Fruit fly (Drosophila melanogaster) whole organism, embryonic: ENCODE results near the gene Gr61a.

Source experiments
- Adf1 ChIP-seq: fragments of 200-800 bp; sonication (Bioruptor generic); IDR thresholded peaks from 2 replicates; pipeline ENCODE4 v1.3.6; 2022; ENCODE audit warnings: missing biosample characterization, missing genetic modification characterization
- B-H1 ChIP-seq: fragments of 200-800 bp; sonication (Bioruptor generic); IDR thresholded peaks from 3 replicates; pipeline ENCODE4 v1.3.6; 2022; ENCODE audit warnings: missing biosample characterization, missing genetic modification characterization
- Blimp-1 ChIP-seq: fragments of 200-800 bp; sonication (Bioruptor generic); optimal IDR thresholded peaks from 3 replicates; lab custom pipeline; 2018; ENCODE audit warnings: missing biosample characterization, missing genetic modification characterization, mild to moderate bottlenecking, moderate library complexity, missing genetic modification reagents
- Bteb2 ChIP-seq: fragments of 200-800 bp; sonication (Bioruptor generic); optimal IDR thresholded peaks from 2 replicates; lab custom pipeline; 2016; ENCODE audit warnings: missing biosample characterization, missing genetic modification characterization
- CG10543 ChIP-seq: fragments of 200-800 bp; sonication (Bioruptor generic); optimal IDR thresholded peaks from 3 replicates; lab custom pipeline; 2017; ENCODE audit warnings: missing biosample characterization, mild to moderate bottlenecking, missing genetic modification characterization, moderate library complexity
- CG12219 ChIP-seq: fragments of 200-800 bp; sonication (Bioruptor generic); optimal IDR thresholded peaks from 3 replicates; lab custom pipeline; 2018; ENCODE audit warnings: missing biosample characterization, mild to moderate bottlenecking, missing genetic modification characterization
- CG12236 ChIP-seq: fragments of 200-800 bp; sonication (Bioruptor generic); optimal IDR thresholded peaks from 2 replicates; lab custom pipeline; 2016; ENCODE audit warnings: missing biosample characterization, missing genetic modification characterization
- CG14441 ChIP-seq: fragments of 200-800 bp; sonication (Bioruptor generic); IDR thresholded peaks from 2 replicates; pipeline ENCODE4 v1.3.6; 2022; ENCODE audit warnings: missing biosample characterization, missing genetic modification characterization
- CG15696 ChIP-seq: fragments of 200-800 bp; sonication (Bioruptor generic); optimal IDR thresholded peaks from 2 replicates; lab custom pipeline; 2019; ENCODE audit warnings: missing biosample characterization, mild to moderate bottlenecking, missing genetic modification characterization, moderate library complexity
- CG17568 ChIP-seq: fragments of 200-800 bp; sonication (Bioruptor generic); optimal IDR thresholded peaks from 2 replicates; lab custom pipeline; 2018; ENCODE audit warnings: missing biosample characterization, mild to moderate bottlenecking, missing genetic modification characterization, moderate library complexity
- CG17802 ChIP-seq: fragments of 200-800 bp; sonication (Bioruptor generic); optimal IDR thresholded peaks from 2 replicates; lab custom pipeline; 2018; ENCODE audit warnings: missing biosample characterization, mild to moderate bottlenecking, missing genetic modification characterization, moderate library complexity
- CG17912 ChIP-seq: fragments of 200-800 bp; sonication (Bioruptor generic); optimal IDR thresholded peaks from 2 replicates; lab custom pipeline; 2018; ENCODE audit warnings: missing biosample characterization, mild to moderate bottlenecking, missing genetic modification characterization
- CG2889 ChIP-seq: fragments of 200-800 bp; sonication (Bioruptor generic); IDR thresholded peaks from 3 replicates; pipeline ENCODE4 v1.3.6; 2022; ENCODE audit warnings: missing biosample characterization, missing genetic modification characterization
- CG34422 ChIP-seq: fragments of 200-800 bp; sonication (Bioruptor generic); IDR thresholded peaks from 3 replicates; pipeline ENCODE4 v1.3.6; 2022; ENCODE audit warnings: missing biosample characterization, missing genetic modification characterization
- CG3995 ChIP-seq: fragments of 200-800 bp; sonication (Bioruptor generic); optimal IDR thresholded peaks from 3 replicates; lab custom pipeline; 2016; ENCODE audit warnings: missing biosample characterization, missing genetic modification characterization
- CG42726 ChIP-seq: fragments of 200-800 bp; sonication (Bioruptor generic); IDR thresholded peaks from 2 replicates; pipeline ENCODE4 v1.3.6; 2022; ENCODE audit warnings: missing biosample characterization, missing genetic modification characterization; ENCODE audit not compliant: partially characterized antibody
- CG5245 ChIP-seq: fragments of 200-800 bp; sonication (Bioruptor generic); optimal IDR thresholded peaks from 3 replicates; lab custom pipeline; 2016; ENCODE audit warnings: missing biosample characterization, missing genetic modification characterization
- CG6689 ChIP-seq: fragments of 200-800 bp; sonication (Bioruptor generic); IDR thresholded peaks from 2 replicates; pipeline ENCODE4 v1.3.6; 2022; ENCODE audit warnings: missing biosample characterization, missing genetic modification characterization
- CG6791 ChIP-seq: fragments of 200-800 bp; sonication (Bioruptor generic); IDR thresholded peaks from 3 replicates; pipeline ENCODE4 v1.3.6; 2022; ENCODE audit warnings: missing biosample characterization, missing genetic modification characterization; ENCODE audit not compliant: partially characterized antibody
- CG7839 ChIP-seq: fragments of 200-800 bp; sonication (Bioruptor generic); optimal IDR thresholded peaks from 3 replicates; lab custom pipeline; 2018; ENCODE audit warnings: missing biosample characterization, mild to moderate bottlenecking, missing genetic modification characterization, moderate library complexity
- CG8089 ChIP-seq: fragments of 200-800 bp; sonication (Bioruptor generic); optimal IDR thresholded peaks from 3 replicates; lab custom pipeline; 2016; ENCODE audit warnings: missing biosample characterization, missing genetic modification characterization
- CG9727 ChIP-seq: fragments of 200-800 bp; sonication (Bioruptor generic); optimal IDR thresholded peaks from 3 replicates; lab custom pipeline; 2017; ENCODE audit warnings: missing biosample characterization, mild to moderate bottlenecking, missing genetic modification characterization
- CkIIα-i1 ChIP-seq: fragments of 200-800 bp; sonication (Bioruptor generic); IDR thresholded peaks from 2 replicates; pipeline ENCODE4 v1.3.6; 2022; ENCODE audit warnings: missing biosample characterization, missing genetic modification characterization
- D ChIP-seq, 2 experiments: fragments of 200-800 bp in 1 of 2; fragments of >200 bp in 1 of 2; sonication (Bioruptor generic) in 1 of 2; optimal IDR thresholded peaks; 2 replicates in 1 of 2; 3 replicates in 1 of 2; lab custom pipeline; 2017; ENCODE audit warnings: mild to moderate bottlenecking in 1 of 2, missing biosample characterization in 1 of 2, missing genetic modification characterization in 1 of 2, missing genetic modification reagents in 1 of 2
- Dek ChIP-seq: fragments of 200-800 bp; sonication (Bioruptor generic); optimal IDR thresholded peaks from 3 replicates; lab custom pipeline; 2019; ENCODE audit warnings: missing biosample characterization, mild to moderate bottlenecking, missing genetic modification characterization, moderate library complexity
- Hey ChIP-seq: fragments of 200-800 bp; sonication (Bioruptor generic); optimal IDR thresholded peaks from 3 replicates; lab custom pipeline; 2018; ENCODE audit warnings: missing biosample characterization, mild to moderate bottlenecking, missing genetic modification characterization
- MESR4 ChIP-seq: fragments of 200-800 bp; sonication (Bioruptor generic); optimal IDR thresholded peaks from 2 replicates; lab custom pipeline; 2018; ENCODE audit warnings: missing biosample characterization, mild to moderate bottlenecking, missing genetic modification characterization, moderate library complexity
- MTF-1 ChIP-seq: fragments of 200-800 bp; sonication (Bioruptor generic); optimal IDR thresholded peaks from 2 replicates; lab custom pipeline; 2018; ENCODE audit warnings: missing biosample characterization, mild to moderate bottlenecking, missing genetic modification characterization, borderline replicate concordance
- Nf-YC ChIP-seq: fragments of 200-800 bp; optimal IDR thresholded peaks from 3 replicates; lab custom pipeline; 2019; ENCODE audit warnings: missing biosample characterization, mild to moderate bottlenecking, missing genetic modification characterization, moderate library complexity
- NfI ChIP-seq: fragments of 200-800 bp; sonication (Bioruptor generic); optimal IDR thresholded peaks from 3 replicates; lab custom pipeline; 2018; ENCODE audit warnings: missing biosample characterization, mild to moderate bottlenecking, missing genetic modification characterization, moderate library complexity
- Pdp1 ChIP-seq, 2 experiments: fragments of 200-800 bp; sonication (Bioruptor generic); optimal IDR thresholded peaks; 3 replicates each; lab custom pipeline; 2016; ENCODE audit warnings: missing biosample characterization in 2 of 2, missing genetic modification characterization in 2 of 2, mild to moderate bottlenecking in 1 of 2, moderate library complexity in 1 of 2
- Ptx1 ChIP-seq: fragments of 200-800 bp; sonication (Bioruptor generic); IDR thresholded peaks from 2 replicates; pipeline ENCODE4 v1.3.6; 2022; ENCODE audit warnings: missing biosample characterization, missing genetic modification characterization
- Rfx ChIP-seq: fragments of 200-800 bp; sonication (Bioruptor generic); IDR thresholded peaks from 2 replicates; pipeline ENCODE4 v1.3.6; 2022; ENCODE audit warnings: missing biosample characterization, missing genetic modification characterization
- Spps ChIP-seq: fragments of 200-800 bp; sonication (Bioruptor generic); optimal IDR thresholded peaks from 2 replicates; lab custom pipeline; 2018; ENCODE audit warnings: missing biosample characterization, mild to moderate bottlenecking, missing genetic modification characterization
- Ssrp ChIP-seq: fragments of 200-800 bp; sonication (Bioruptor generic); optimal IDR thresholded peaks from 2 replicates; lab custom pipeline; 2018; ENCODE audit warnings: missing biosample characterization, mild to moderate bottlenecking, missing genetic modification characterization, moderate library complexity
- bab2 ChIP-seq: fragments of 200-800 bp; sonication (Bioruptor generic); optimal IDR thresholded peaks from 2 replicates; lab custom pipeline; 2016; ENCODE audit warnings: missing biosample characterization, missing genetic modification characterization
- bbx ChIP-seq: fragments of 200-800 bp; sonication (Bioruptor generic); IDR thresholded peaks from 2 replicates; pipeline ENCODE4 v1.3.6; 2022; ENCODE audit warnings: missing biosample characterization, missing genetic modification characterization; ENCODE audit not compliant: partially characterized antibody
- crc ChIP-seq: fragments of 200-800 bp; sonication (Bioruptor generic); optimal IDR thresholded peaks from 2 replicates; lab custom pipeline; 2016; ENCODE audit warnings: missing biosample characterization, missing genetic modification characterization
- gsb-n ChIP-seq: fragments of 200-800 bp; sonication (Bioruptor generic); optimal IDR thresholded peaks from 3 replicates; lab custom pipeline; 2018; ENCODE audit warnings: missing biosample characterization, mild to moderate bottlenecking, missing genetic modification characterization
- jigr1 ChIP-seq: fragments of 200-800 bp; sonication (Bioruptor generic); IDR thresholded peaks from 3 replicates; pipeline ENCODE4 v1.3.6; 2022; ENCODE audit warnings: missing biosample characterization, missing genetic modification characterization
- knrl ChIP-seq: fragments of 200-800 bp; sonication (Bioruptor generic); IDR thresholded peaks from 3 replicates; pipeline ENCODE4 v1.3.6; 2022; ENCODE audit warnings: missing biosample characterization, missing genetic modification characterization; ENCODE audit not compliant: partially characterized antibody
- onecut ChIP-seq: fragments of 200-800 bp; sonication (Bioruptor generic); IDR thresholded peaks from 2 replicates; pipeline ENCODE4 v1.3.6; 2022; ENCODE audit warnings: missing biosample characterization, missing genetic modification characterization
- pan ChIP-seq, 4 experiments: fragments of >200 bp in 3 of 4; fragments of 200-800 bp in 1 of 4; sonication (Bioruptor generic) in 1 of 4; optimal IDR thresholded peaks in 3 of 4; IDR thresholded peaks in 1 of 4; 2 replicates each; pipeline versions ENCODE4 v1.3.6 to Lab custom; 2017 to 2022; ENCODE audit warnings: missing biosample characterization in 2 of 4, missing genetic modification characterization in 2 of 4, mixed read lengths in 1 of 4
- peb ChIP-seq: fragments of 200-800 bp; sonication (Bioruptor generic); IDR thresholded peaks from 2 replicates; pipeline ENCODE4 v1.3.6; 2022; ENCODE audit warnings: missing biosample characterization, missing genetic modification characterization
- pfk ChIP-seq: fragments of 200-800 bp; sonication (Bioruptor generic); optimal IDR thresholded peaks from 2 replicates; lab custom pipeline; 2018; ENCODE audit warnings: missing biosample characterization, mild to moderate bottlenecking, missing genetic modification characterization, moderate library complexity
- prd ChIP-seq, 3 experiments: fragments of >200 bp in 2 of 3; fragments of 200-800 bp in 1 of 3; sonication (Bioruptor generic) in 1 of 3; optimal IDR thresholded peaks in 2 of 3; IDR thresholded peaks in 1 of 3; 2 replicates in 2 of 3; 3 replicates in 1 of 3; pipeline versions ENCODE4 v1.3.6 to Lab custom; 2017 to 2022; ENCODE audit warnings: missing biosample characterization in 1 of 3, missing genetic modification characterization in 1 of 3
- run ChIP-seq: fragments of 200-800 bp; sonication (Bioruptor generic); optimal IDR thresholded peaks from 3 replicates; lab custom pipeline; 2018; ENCODE audit warnings: missing biosample characterization, mild to moderate bottlenecking, missing genetic modification characterization
- tgo ChIP-seq: fragments of 200-800 bp; sonication (Bioruptor generic); IDR thresholded peaks from 3 replicates; pipeline ENCODE4 v1.3.6; 2022; ENCODE audit warnings: missing biosample characterization, missing genetic modification characterization

Gene Gr61a

DNA sequence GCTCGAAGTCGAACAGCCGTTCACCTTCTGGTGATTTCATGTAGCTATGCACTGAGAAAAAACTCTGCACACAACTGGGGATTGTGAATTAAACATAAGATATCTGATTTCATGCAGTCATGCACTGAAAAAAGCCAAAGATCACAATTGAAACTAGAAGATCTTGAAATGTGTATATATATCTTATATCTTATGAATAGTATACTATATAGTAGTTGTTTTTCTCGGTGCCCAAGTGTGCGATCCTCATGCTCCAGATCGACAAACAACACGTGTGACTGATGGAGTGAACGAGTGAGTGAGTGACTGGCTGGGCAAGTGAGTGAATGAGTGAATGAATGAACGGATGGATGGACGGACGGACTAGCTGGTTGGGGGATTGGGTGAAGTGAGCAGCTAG, 19.3 kb upstream of the Gr61a start (continued):
- peak; percentile 54 for TF ChIP-seq Ssrp (tag; lab: Kevin White, UChicago)
- no peak for TF ChIP-seq CG2889 (GFP tag; lab: Robert Waterston, UW)
- TF ChIP-seq Spps (tag; lab: Kevin White, UChicago): peak; percentile 60
- TF ChIP-seq prd (optimal IDR thresholded peaks at IDR 0.05; lab: Kevin White, UChicago): no peak
- peak; percentile 86 for TF ChIP-seq prd (GFP tag; IDR thresholded peaks at IDR 0.05; lab: Robert Waterston, UW)
- peak; percentile 77 for TF ChIP-seq Rfx (GFP tag; lab: Robert Waterston, UW)
- TF ChIP-seq CG10543: no peak
- TF ChIP-seq crc (GFP tag; lab: Kevin White, UChicago): no peak
- TF ChIP-seq CG6791 (GFP tag; lab: Robert Waterston, UW): no peak
- peak; percentile 10; the same call in 1 of the 3 replicates for TF ChIP-seq B-H1
- TF ChIP-seq NfI (GFP tag; lab: Kevin White, UChicago): peak; percentile 32
- peak; percentile 68 for TF ChIP-seq CG15696
- peak; percentile 53 for TF ChIP-seq CG9727 (GFP tag; lab: Kevin White, UChicago)
- TF ChIP-seq Dek: peak; percentile 48
- peak; percentile 30 for TF ChIP-seq CG8089 (GFP tag; lab: Kevin White, UChicago)
- no peak for TF ChIP-seq CG3995 (GFP tag; lab: Kevin White, UChicago)
- TF ChIP-seq CG14441: peak; percentile 63
- TF ChIP-seq onecut (GFP tag; lab: Robert Waterston, UW): peak; percentile 66
- TF ChIP-seq CG6689: peak; percentile 80
- peak; percentile 79 for TF ChIP-seq CG7839
- TF ChIP-seq Pdp1 (GFP tag; optimal IDR thresholded peaks at IDR 0.05; lab: Kevin White, UChicago): peak in 1 of 2 experiments; percentile 51
- TF ChIP-seq gsb-n (tag; lab: Kevin White, UChicago): peak; percentile 71
- TF ChIP-seq CG42726 (GFP tag; lab: Robert Waterston, UW): no peak
- TF ChIP-seq CG34422: peak; percentile 60; the same call in 1 of the 3 replicates
- TF ChIP-seq knrl: no peak
- TF ChIP-seq CG17912 (GFP tag; lab: Kevin White, UChicago): no peak
- no peak for TF ChIP-seq pan (optimal IDR thresholded peaks at IDR 0.05; lab: Kevin White, UChicago)
- peak in 1 of 2 experiments; percentile 70 for TF ChIP-seq pan (GFP tag; optimal IDR thresholded peaks at IDR 0.05 in 1 of 2, IDR thresholded peaks at IDR 0.05 in 1 of 2)
- no peak for TF ChIP-seq CkIIα-i1 (GFP tag; lab: Robert Waterston, UW)
- TF ChIP-seq pfk (GFP tag; lab: Kevin White, UChicago): no peak
- TF ChIP-seq jigr1 (GFP tag; lab: Robert Waterston, UW): no peak
- TF ChIP-seq Ptx1 (GFP tag; lab: Robert Waterston, UW): peak; percentile 77
- TF ChIP-seq tgo (GFP tag; lab: Robert Waterston, UW): peak; percentile 84
- peak; percentile 16 for TF ChIP-seq Bteb2 (GFP tag; lab: Kevin White, UChicago)
- TF ChIP-seq MTF-1 (GFP tag; lab: Kevin White, UChicago): no peak
- TF ChIP-seq run (tag; lab: Kevin White, UChicago): peak; percentile 62
- no peak for TF ChIP-seq bbx
- peak; percentile 21; the same call in 1 of the 2 replicates for TF ChIP-seq peb (GFP tag; lab: Robert Waterston, UW)
- TF ChIP-seq Adf1 (GFP tag; lab: Robert Waterston, UW): no peak
- no peak for TF ChIP-seq Hey (tag; lab: Kevin White, UChicago)
- no peak for TF ChIP-seq MESR4 (GFP tag; lab: Kevin White, UChicago)
- TF ChIP-seq D (optimal IDR thresholded peaks at IDR 0.05; lab: Kevin White, UChicago): no peak
- peak; percentile 84 for TF ChIP-seq D (GFP tag; optimal IDR thresholded peaks at IDR 0.05; lab: Kevin White, UChicago)
- peak; percentile 35 for TF ChIP-seq CG17802
- TF ChIP-seq CG5245: peak; percentile 50
- no peak for TF ChIP-seq CG17568
- TF ChIP-seq CG12236: no peak
- peak; percentile 83 for TF ChIP-seq Blimp-1 (GFP tag; lab: Kevin White, UChicago)
- peak; percentile 43 for TF ChIP-seq CG12219
- peak; percentile 35 for TF ChIP-seq Nf-YC (tag; lab: Kevin White, UChicago)
- TF ChIP-seq bab2 (GFP tag; lab: Kevin White, UChicago): peak; percentile 38
